Worm (Caenorhabditis elegans): ENCODE results near the gene F40G12.11.

The F40G12.11 gene

ce11 chrV:14334901-14335300 is 48.9 kb downstream of the F40G12.11 start, which contains the start of gene srm-5:
Gene srm-5, plus strand, starts transcription at chrV:14335201.
- TF ChIP-seq F55B11.4 (tag; optimal IDR thresholded peaks at IDR 0.05; ENCODE audit: borderline replicate concordance, insufficient read depth) (no peak), snpc-1.1 (tag; optimal IDR thresholded peaks at IDR 0.05; ENCODE audit: insufficient read depth) (no peak), zfh-2 (GFP tag; conservative IDR thresholded peaks at IDR 0.05) (no peak)

- TF ChIP-seq D2030.7 (GFP tag; IDR thresholded peaks at IDR 0.05) (no peak), chd-7 (tag; optimal IDR thresholded peaks at IDR 0.05) (no peak), die-1 (tag; optimal IDR thresholded peaks at IDR 0.05) (no peak), Y67H2A.10 (GFP tag; conservative IDR thresholded peaks at IDR 0.05) (no peak), dpff-1 (tag; optimal IDR thresholded peaks at IDR 0.05) (no peak), mcd-1 (GFP tag; IDR thresholded peaks at IDR 0.05) (no peak), lsl-1 (GFP tag; optimal IDR thresholded peaks at IDR 0.05) (no peak), attf-6 (GFP tag; IDR thresholded peaks at IDR 0.05) (no peak), ztf-28 (GFP tag; IDR thresholded peaks at IDR 0.05) (no peak), ztf-3 (GFP tag; optimal IDR thresholded peaks at IDR 0.05) (no peak), snpc-4 (GFP tag; optimal IDR thresholded peaks at IDR 0.05) (no peak), snpc-4 (tag; optimal IDR thresholded peaks at IDR 0.05) (no peak), madf-6 (GFP tag; IDR thresholded peaks at IDR 0.05) (no peak), Y53F4B.3 (GFP tag; IDR thresholded peaks at IDR 0.05) (no peak), lag-1 (GFP tag; IDR thresholded peaks at IDR 0.05) (no peak), attf-5 (GFP tag; optimal IDR thresholded peaks at IDR 0.05) (no peak), cebp-1 (GFP tag; IDR thresholded peaks at IDR 0.05) (no peak), cebp-1 (tag; optimal IDR thresholded peaks at IDR 0.05) (no peak), F33H1.4 (GFP tag; IDR thresholded peaks at IDR 0.05) (no peak), nhr-27 (tag; optimal IDR thresholded peaks at IDR 0.05) (no peak), C06A6.2 (GFP tag; conservative IDR thresholded peaks at IDR 0.05) (no peak)
Observed at ce11 chrV:14336655-14337054, 50.7 kb downstream of the F40G12.11 start, which contains the start of gene srm-6. Gene srm-6, plus strand, starts transcription at chrV:14336955.
